Fruit fly (Drosophila melanogaster): Measurements from ENCODE around the gene spen.
A peak's percentile ranks its signal among the peaks of the same experiment; 100 is the strongest.

DNA sequence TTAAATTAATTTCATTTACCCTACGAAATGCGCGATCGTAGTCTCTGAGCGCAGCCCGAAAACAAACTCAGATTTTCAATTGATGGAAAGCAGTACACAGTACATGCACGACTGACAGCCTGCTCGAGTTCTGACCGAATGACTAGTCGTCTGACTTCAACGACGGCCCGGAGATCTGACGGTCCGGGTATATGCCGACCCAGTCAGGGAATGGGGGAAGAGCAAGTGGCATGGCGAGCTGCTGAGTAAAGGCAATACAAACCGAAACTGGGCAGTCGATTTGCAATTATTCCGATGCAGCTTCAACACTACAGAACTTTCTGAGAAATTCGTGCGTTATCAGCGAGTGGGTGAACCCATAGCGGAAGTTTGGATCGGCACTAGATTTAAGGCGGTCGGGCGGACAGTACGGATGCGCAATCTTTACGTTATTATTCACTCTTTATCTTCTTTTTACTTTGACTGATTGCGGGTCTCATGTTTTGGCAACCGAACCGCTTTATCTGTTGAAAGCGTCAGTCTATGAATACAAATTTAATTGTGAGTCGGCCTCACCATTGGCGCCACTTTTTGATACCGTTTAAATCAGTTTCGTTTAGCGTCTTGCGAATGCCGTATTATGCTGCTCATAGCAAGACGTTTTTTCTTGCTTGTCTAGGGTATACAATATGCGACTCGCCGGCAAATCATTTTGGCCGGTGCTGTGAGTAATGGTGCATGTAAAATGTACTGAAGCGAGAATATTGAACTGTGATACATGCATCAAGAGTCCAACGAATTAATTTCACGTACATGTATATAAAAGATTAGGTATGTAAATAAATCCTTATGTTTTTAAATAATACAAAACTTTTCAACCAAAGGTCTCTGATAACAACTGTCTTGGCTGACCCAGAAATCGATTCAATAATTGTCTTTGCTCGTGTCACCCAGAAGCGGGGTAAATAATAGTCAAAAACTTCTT is 38.1 kb upstream of the spen start:
- TF ChIP-seq EcR (GFP tag; optimal IDR thresholded peaks at IDR 0.05) (no peak), CG32121 (GFP tag; IDR thresholded peaks at IDR 0.05) (peak; percentile 12; the same call in 1 of the 2 replicates), gl (tag; optimal IDR thresholded peaks at IDR 0.05) (no peak), CG9948 (tag; optimal IDR thresholded peaks at IDR 0.05) (no peak), CG14655 (GFP tag; optimal IDR thresholded peaks at IDR 0.05) (peak; percentile 28), CG17806 (tag; optimal IDR thresholded peaks at IDR 0.05) (peak; percentile 26)
